Fruit fly (Drosophila melanogaster): Measurements from ENCODE around the gene Cph.

Gene Cph

DNA sequence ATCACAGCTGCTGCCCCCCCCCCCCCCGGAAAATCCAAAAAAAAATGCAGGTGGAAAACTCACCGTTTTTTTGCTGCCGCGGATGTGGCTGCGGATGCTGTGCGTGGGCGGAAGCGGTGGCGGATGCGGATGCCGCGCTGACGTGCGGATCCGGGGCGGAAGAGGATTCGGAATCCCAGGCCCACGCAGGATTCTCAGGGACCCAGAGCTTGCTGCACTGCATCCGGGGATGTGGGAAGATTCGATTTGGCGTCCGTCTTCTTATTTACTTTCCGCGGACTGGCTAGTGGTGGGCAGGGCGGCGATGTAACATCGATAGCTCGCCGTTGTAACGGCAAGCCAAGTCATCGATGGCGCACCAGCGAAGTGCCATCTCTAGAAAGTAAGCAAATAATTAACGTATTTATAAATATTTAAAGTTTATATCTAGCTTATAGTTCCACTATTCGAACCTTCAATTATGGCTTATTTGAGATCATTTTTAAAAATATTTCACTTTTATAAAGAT is 35.5 kb upstream of the Cph start, which contains the start of gene CG4615:
Gene CG4615 (minus strand): TSS at position 288 of the 508 bp plus-strand sequence.
- peak; percentile 56; the same call in 2 of the 3 replicates for TF ChIP-seq CG4496 (GFP tag; IDR thresholded peaks at IDR 0.05)
- no peak for TF ChIP-seq CG34367 (tag; optimal IDR thresholded peaks at IDR 0.05)
- TF ChIP-seq fd96Ca (GFP tag; IDR thresholded peaks at IDR 0.05) = peak; percentile 8; the same call in 1 of the 3 replicates

DNA sequence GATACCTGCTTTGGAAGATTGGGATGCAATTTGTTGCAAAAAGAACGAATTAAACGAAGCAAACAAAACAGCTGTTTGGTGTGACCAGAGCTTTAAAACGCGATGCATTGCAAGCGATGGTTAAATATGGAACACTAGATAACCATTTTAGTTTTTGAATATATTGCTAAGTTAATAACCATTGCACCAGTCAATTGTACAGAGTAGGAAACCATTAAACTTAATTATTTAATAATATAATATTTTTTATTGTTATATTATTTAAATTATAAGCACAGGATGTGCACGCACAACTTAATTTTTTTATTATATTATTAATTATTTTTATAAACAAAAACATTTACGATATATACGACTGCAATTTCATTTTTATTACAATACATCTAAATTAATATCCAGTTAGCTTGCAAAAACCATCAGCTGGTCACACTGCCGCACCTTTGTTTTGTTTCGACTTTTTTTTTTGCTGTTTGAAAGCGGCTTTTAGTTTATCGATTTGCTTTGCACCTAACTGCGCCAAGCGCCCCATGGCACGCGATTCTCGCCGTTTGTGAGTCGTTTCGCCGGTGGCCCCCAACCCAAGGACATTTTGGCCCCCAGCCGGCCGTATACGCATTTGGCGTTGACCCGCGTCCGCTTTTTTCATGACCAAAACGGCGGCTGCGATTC is 33.0 kb upstream of the Cph start, which contains the start of the genes CG4617 and CG8300:
Gene CG4617 (minus strand): TSS at position 92 of the 669 bp plus-strand sequence.
Gene CG8300 (plus strand): TSS at position 486 of the 669 bp plus-strand sequence.
- TF ChIP-seq rn (GFP tag; IDR thresholded peaks at IDR 0.05) (no peak), CG9948 (tag; optimal IDR thresholded peaks at IDR 0.05) (no peak), gl (tag; optimal IDR thresholded peaks at IDR 0.05) (no peak), Pif1B (GFP tag; optimal IDR thresholded peaks at IDR 0.05) (no peak), CG15710 (tag; optimal IDR thresholded peaks at IDR 0.05) (peak; percentile 27), CG8159 (tag; optimal IDR thresholded peaks at IDR 0.05) (peak; percentile 30), CG32121 (GFP tag; IDR thresholded peaks at IDR 0.05) (no peak), Snoo (tag; optimal IDR thresholded peaks at IDR 0.05) (peak; percentile 9), Pif1A (GFP tag; optimal IDR thresholded peaks at IDR 0.05) (no peak), CG34367 (tag; optimal IDR thresholded peaks at IDR 0.05) (no peak), CG4496 (GFP tag; IDR thresholded peaks at IDR 0.05) (no peak), CG10348 (GFP tag; IDR thresholded peaks at IDR 0.05) (no peak), EcR (GFP tag; optimal IDR thresholded peaks at IDR 0.05) (no peak), CG8301 (tag; optimal IDR thresholded peaks at IDR 0.05) (no peak), CG12605 (GFP tag; IDR thresholded peaks at IDR 0.05) (no peak), D1 (tag; optimal IDR thresholded peaks at IDR 0.05) (no peak), CG17806 (tag; optimal IDR thresholded peaks at IDR 0.05) (no peak)

DNA sequence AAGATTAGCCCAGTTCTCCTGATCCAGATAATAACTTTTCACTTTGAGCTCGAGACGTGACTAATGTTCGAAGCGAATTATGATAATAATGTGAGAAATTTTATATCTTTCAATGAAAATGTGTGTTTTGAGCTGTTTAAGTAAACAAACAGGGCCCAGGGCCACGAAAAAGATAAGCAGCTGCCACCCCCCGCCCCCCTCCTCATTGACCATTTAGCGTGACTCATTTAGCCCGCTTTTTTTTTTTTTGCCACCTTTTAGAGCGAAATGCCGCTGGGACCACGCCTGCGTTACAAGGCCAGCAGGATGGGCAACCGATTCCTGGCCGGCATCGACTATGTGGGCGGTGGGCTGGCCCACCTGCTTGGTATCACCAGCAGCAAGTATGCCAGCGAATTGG is 32.0 kb upstream of the Cph start:
- TF ChIP-seq CG4496 (GFP tag; IDR thresholded peaks at IDR 0.05) (no peak), Ets98B (GFP tag; IDR thresholded peaks at IDR 0.05) (no peak), CG13204 (GFP tag; optimal IDR thresholded peaks at IDR 0.05) (no peak), Pif1B (GFP tag; optimal IDR thresholded peaks at IDR 0.05) (no peak), CG32121 (GFP tag; IDR thresholded peaks at IDR 0.05) (no peak), fd96Ca (GFP tag; IDR thresholded peaks at IDR 0.05) (no peak), CG17806 (tag; optimal IDR thresholded peaks at IDR 0.05) (no peak), CG15710 (tag; optimal IDR thresholded peaks at IDR 0.05) (no peak), CG8159 (tag; optimal IDR thresholded peaks at IDR 0.05) (no peak), EcR (GFP tag; optimal IDR thresholded peaks at IDR 0.05) (no peak), rn (GFP tag; IDR thresholded peaks at IDR 0.05) (no peak), CG14655 (GFP tag; optimal IDR thresholded peaks at IDR 0.05) (no peak), Snoo (tag; optimal IDR thresholded peaks at IDR 0.05) (no peak), gl (tag; optimal IDR thresholded peaks at IDR 0.05) (no peak), Pif1A (GFP tag; optimal IDR thresholded peaks at IDR 0.05) (no peak), CG10348 (GFP tag; IDR thresholded peaks at IDR 0.05) (no peak), D1 (tag; optimal IDR thresholded peaks at IDR 0.05) (no peak), CG12605 (GFP tag; IDR thresholded peaks at IDR 0.05) (no peak), CG34367 (tag; optimal IDR thresholded peaks at IDR 0.05) (no peak), CG8301 (tag; optimal IDR thresholded peaks at IDR 0.05) (no peak)

DNA sequence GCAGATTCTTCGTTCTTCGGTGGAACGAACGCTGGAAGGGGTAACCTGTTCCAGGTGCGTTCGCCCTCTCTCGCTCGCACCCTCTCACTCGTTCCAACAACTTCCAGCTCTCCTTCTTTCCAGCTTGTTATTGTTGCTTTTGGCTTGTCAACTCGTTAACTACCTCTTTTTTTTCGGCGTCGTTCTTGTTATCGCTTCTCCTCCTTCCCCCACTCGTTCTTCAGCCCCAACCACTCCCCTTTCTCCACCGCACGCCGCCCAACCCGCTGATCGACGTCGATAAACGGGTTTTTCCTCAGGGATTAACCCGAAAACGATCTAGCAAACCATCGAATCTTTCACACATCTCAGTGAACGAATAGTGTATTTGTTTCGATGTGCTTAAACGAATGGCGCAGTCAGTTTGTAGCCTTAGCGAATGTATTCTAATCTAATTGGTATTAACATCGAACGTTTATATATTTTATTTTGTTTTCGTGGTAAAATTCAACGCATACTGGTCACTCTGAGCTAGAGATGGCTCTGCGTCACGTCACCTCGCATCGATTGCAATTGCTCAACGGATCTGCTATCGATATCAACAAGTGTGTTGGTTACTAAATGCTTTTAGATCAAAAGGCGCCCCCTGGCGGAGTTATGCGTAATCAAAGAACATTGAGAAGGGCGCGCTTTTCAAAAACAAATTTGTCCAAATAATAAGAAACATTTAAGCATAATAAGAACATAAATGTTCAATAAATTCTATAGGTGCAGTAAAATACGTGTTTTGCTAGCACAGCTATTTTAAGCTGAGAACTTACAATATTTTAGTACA is 27.5 kb upstream of the Cph start, which contains the start of gene fz4:
Gene fz4 (minus strand): TSS at position 529 of the 814 bp plus-strand sequence.
- TF ChIP-seq EcR (GFP tag; optimal IDR thresholded peaks at IDR 0.05) (peak; percentile 70), D1 (tag; optimal IDR thresholded peaks at IDR 0.05) (no peak), Pif1A (GFP tag; optimal IDR thresholded peaks at IDR 0.05) (no peak), gl (tag; optimal IDR thresholded peaks at IDR 0.05) (no peak), CG34367 (tag; optimal IDR thresholded peaks at IDR 0.05) (no peak), CG17806 (tag; optimal IDR thresholded peaks at IDR 0.05) (no peak), CG32121 (GFP tag; IDR thresholded peaks at IDR 0.05) (no peak), CG4496 (GFP tag; IDR thresholded peaks at IDR 0.05) (0 out of 3 replicates have a peak, but pooled peaks have one; percentile 12), CG9948 (tag; optimal IDR thresholded peaks at IDR 0.05) (no peak), Pif1B (GFP tag; optimal IDR thresholded peaks at IDR 0.05) (no peak), CG15710 (tag; optimal IDR thresholded peaks at IDR 0.05) (no peak), CG13204 (GFP tag; optimal IDR thresholded peaks at IDR 0.05) (peak; percentile 11), CG10348 (GFP tag; IDR thresholded peaks at IDR 0.05) (no peak), CG12605 (GFP tag; IDR thresholded peaks at IDR 0.05) (no peak), rn (GFP tag; IDR thresholded peaks at IDR 0.05) (no peak), CG8301 (tag; optimal IDR thresholded peaks at IDR 0.05) (no peak), CG8159 (tag; optimal IDR thresholded peaks at IDR 0.05) (no peak), Ets98B (GFP tag; IDR thresholded peaks at IDR 0.05) (peak; percentile 27; the same call in 1 of the 2 replicates), CG14655 (GFP tag; optimal IDR thresholded peaks at IDR 0.05) (no peak), Snoo (tag; optimal IDR thresholded peaks at IDR 0.05) (no peak)

DNA sequence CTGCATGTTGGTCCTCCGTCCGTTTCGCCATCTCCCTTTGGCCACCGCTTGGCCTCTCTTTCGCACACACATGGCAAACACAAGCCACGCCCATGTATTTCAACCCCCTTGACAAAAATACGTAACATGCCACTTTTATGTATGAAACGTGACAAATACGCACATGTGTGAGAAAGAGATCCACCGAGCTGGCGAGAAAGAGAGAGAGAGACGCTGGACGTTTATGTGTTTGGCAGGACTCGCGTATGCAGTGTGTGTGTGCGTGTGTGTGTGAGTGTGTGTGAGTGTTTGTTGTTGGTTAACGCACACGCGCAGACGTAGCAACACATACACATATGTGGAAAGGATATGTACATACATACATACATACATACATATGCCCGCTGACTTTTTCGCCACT is 26.6 kb upstream of the Cph start:
- TF ChIP-seq Pif1A (GFP tag; optimal IDR thresholded peaks at IDR 0.05) (no peak), CG9948 (tag; optimal IDR thresholded peaks at IDR 0.05) (no peak), rn (GFP tag; IDR thresholded peaks at IDR 0.05) (no peak), CG8159 (tag; optimal IDR thresholded peaks at IDR 0.05) (no peak), fd96Ca (GFP tag; IDR thresholded peaks at IDR 0.05) (no peak), CG17806 (tag; optimal IDR thresholded peaks at IDR 0.05) (no peak), CG10348 (GFP tag; IDR thresholded peaks at IDR 0.05) (no peak), CG32121 (GFP tag; IDR thresholded peaks at IDR 0.05) (no peak), EcR (GFP tag; optimal IDR thresholded peaks at IDR 0.05) (no peak), CG8301 (tag; optimal IDR thresholded peaks at IDR 0.05) (no peak), D1 (tag; optimal IDR thresholded peaks at IDR 0.05) (no peak), gl (tag; optimal IDR thresholded peaks at IDR 0.05) (no peak), CG14655 (GFP tag; optimal IDR thresholded peaks at IDR 0.05) (no peak), CG34367 (tag; optimal IDR thresholded peaks at IDR 0.05) (no peak), CG4496 (GFP tag; IDR thresholded peaks at IDR 0.05) (no peak), Snoo (tag; optimal IDR thresholded peaks at IDR 0.05) (no peak)

Measured in whole organism, pupa.